Worm (Caenorhabditis elegans) whole organism, young adult: Measurements from ENCODE around the gene ptpn-22.

Experiments
- B0035.1 ChIP-seq: sonication (generic microtip); optimal IDR thresholded peaks from 2 replicates; lab custom pipeline; 2016; ENCODE audit warnings: missing genetic modification characterization, mild to moderate bottlenecking, missing compliant biosample characterization, missing genotype, missing genetic modification reagents
- B0261.1 ChIP-seq: sonication (generic microtip); optimal IDR thresholded peaks from 2 replicates; lab custom pipeline; 2016; ENCODE audit warnings: mild to moderate bottlenecking, missing genetic modification characterization, moderate library complexity, missing compliant biosample characterization
- B0336.3 ChIP-seq: fragments of 200-800 bp; sonication (Bioruptor generic); IDR thresholded peaks from 2 replicates; pipeline ENCODE4 v1.3.6; 2022; ENCODE audit warnings: missing genetic modification characterization, missing compliant biosample characterization
- F22D6.2 ChIP-seq: sonication (generic microtip); optimal IDR thresholded peaks from 2 replicates; lab custom pipeline; 2016; ENCODE audit warnings: mild to moderate bottlenecking, missing genetic modification characterization, missing compliant biosample characterization
- F23B12.7 ChIP-seq: sonication (generic microtip); optimal IDR thresholded peaks from 2 replicates; lab custom pipeline; 2017; ENCODE audit warnings: missing genetic modification characterization, mild to moderate bottlenecking, missing compliant biosample characterization, antibody characterized with exemption, moderate library complexity; ENCODE audit not compliant: insufficient read depth
- F33H1.4 ChIP-seq: fragments of 200-800 bp; sonication (Bioruptor generic); IDR thresholded peaks from 2 replicates; pipeline ENCODE4 v1.3.6; 2022; ENCODE audit warnings: missing genetic modification reagents, missing genetic modification characterization, missing compliant biosample characterization
- F49E8.2 ChIP-seq: sonication (generic microtip); optimal IDR thresholded peaks from 3 replicates; lab custom pipeline; 2017; ENCODE audit warnings: missing genetic modification characterization, mild to moderate bottlenecking, missing compliant biosample characterization, antibody characterized with exemption, moderate library complexity; ENCODE audit not compliant: insufficient read depth
- F57C9.4 ChIP-seq: sonication (generic microtip); optimal IDR thresholded peaks from 2 replicates; lab custom pipeline; 2017; ENCODE audit warnings: mild to moderate bottlenecking, missing genetic modification characterization, missing compliant biosample characterization
- T07F8.4 ChIP-seq: sonication (generic microtip); optimal IDR thresholded peaks from 2 replicates; lab custom pipeline; 2016; ENCODE audit warnings: mild to moderate bottlenecking, missing genetic modification characterization, moderate library complexity, missing compliant biosample characterization
- T26A5.8 ChIP-seq: sonication (generic microtip); optimal IDR thresholded peaks from 2 replicates; lab custom pipeline; 2016; ENCODE audit warnings: missing genetic modification characterization, missing compliant biosample characterization
- Y53G8AR.9 ChIP-seq: fragments of 200-800 bp; sonication (Bioruptor generic); conservative IDR thresholded peaks from 2 replicates; pipeline ENCODE4 v1.3.6; 2022; ENCODE audit warnings: missing genetic modification reagents, missing genetic modification characterization, missing compliant biosample characterization
- Y95B8A.8 ChIP-seq: fragments of 200-800 bp; sonication (Bioruptor generic); IDR thresholded peaks from 2 replicates; pipeline ENCODE4 v1.3.6; 2022; ENCODE audit warnings: missing genetic modification reagents, missing genetic modification characterization, missing compliant biosample characterization
- athp-1 ChIP-seq: sonication (generic microtip); optimal IDR thresholded peaks from 2 replicates; lab custom pipeline; 2017; ENCODE audit warnings: mild to moderate bottlenecking, missing genetic modification characterization, missing compliant biosample characterization
- attf-3 ChIP-seq: fragments of 200-800 bp; sonication (Bioruptor generic); conservative IDR thresholded peaks from 2 replicates; pipeline ENCODE4 v1.3.6; 2022; ENCODE audit warnings: missing genetic modification reagents, missing genetic modification characterization, missing compliant biosample characterization
- attf-5 ChIP-seq: fragments of 200-800 bp; sonication (Bioruptor generic); optimal IDR thresholded peaks from 2 replicates; lab custom pipeline; 2018; ENCODE audit warnings: mild to moderate bottlenecking, missing genetic modification characterization, missing compliant biosample characterization
- cebp-2 ChIP-seq: fragments of 200-800 bp; sonication (Bioruptor generic); IDR thresholded peaks from 2 replicates; pipeline ENCODE4 v1.3.6; 2022; ENCODE audit warnings: missing genetic modification characterization, missing compliant biosample characterization
- ceh-27 ChIP-seq: fragments of 200-800 bp; sonication (Bioruptor generic); optimal IDR thresholded peaks from 2 replicates; lab custom pipeline; 2018; ENCODE audit warnings: mild to moderate bottlenecking, missing genetic modification characterization, moderate library complexity, missing compliant biosample characterization
- ceh-40 ChIP-seq: fragments of 200-800 bp; sonication (Bioruptor generic); IDR thresholded peaks from 2 replicates; pipeline ENCODE4 v1.3.6; 2022; ENCODE audit warnings: missing genetic modification characterization, missing compliant biosample characterization
- die-1 ChIP-seq: sonication (generic microtip); optimal IDR thresholded peaks from 2 replicates; lab custom pipeline; 2016; ENCODE audit warnings: missing genotype, mild to moderate bottlenecking, missing genetic modification characterization, missing compliant biosample characterization
- dox-1 ChIP-seq: fragments of 200-800 bp; sonication (Bioruptor generic); IDR thresholded peaks from 2 replicates; pipeline ENCODE4 v1.3.6; 2022; ENCODE audit warnings: missing genetic modification reagents, missing genetic modification characterization, missing compliant biosample characterization
- efl-1 ChIP-seq: fragments of 150-350 bp; optimal IDR thresholded peaks from 2 replicates; lab custom pipeline; 2014; ENCODE audit warnings: missing biosample characterization, missing genetic modification reagents, missing genetic modification characterization
- egrh-3 ChIP-seq: fragments of 200-800 bp; sonication (Bioruptor generic); IDR thresholded peaks from 2 replicates; pipeline ENCODE4 v1.3.6; 2022; ENCODE audit warnings: missing genetic modification reagents, missing genetic modification characterization, missing compliant biosample characterization
- ekl-4 ChIP-seq: fragments of 200-800 bp; sonication (Bioruptor generic); IDR thresholded peaks from 2 replicates; pipeline ENCODE4 v1.3.6; 2022; ENCODE audit warnings: missing genetic modification reagents, missing genetic modification characterization, missing compliant biosample characterization
- let-526 ChIP-seq: fragments of 200-800 bp; sonication (Bioruptor generic); IDR thresholded peaks from 2 replicates; pipeline ENCODE4 v1.3.6; 2022; ENCODE audit warnings: missing genetic modification reagents, missing genetic modification characterization, missing compliant biosample characterization
- lin-54 ChIP-seq: fragments of 200-800 bp; sonication (Bioruptor generic); optimal IDR thresholded peaks from 2 replicates; lab custom pipeline; 2018; ENCODE audit warnings: mild to moderate bottlenecking, missing genetic modification characterization, missing compliant biosample characterization
- lsl-1 ChIP-seq: fragments of 200-800 bp; sonication (Bioruptor generic); optimal IDR thresholded peaks from 2 replicates; lab custom pipeline; 2018; ENCODE audit warnings: mild to moderate bottlenecking, missing genetic modification characterization, moderate library complexity, missing compliant biosample characterization
- madf-10 ChIP-seq: sonication (generic microtip); optimal IDR thresholded peaks from 2 replicates; lab custom pipeline; 2016; ENCODE audit warnings: mild to moderate bottlenecking, missing genetic modification characterization, missing compliant biosample characterization
- madf-3 ChIP-seq: fragments of 200-800 bp; sonication (Bioruptor generic); IDR thresholded peaks from 2 replicates; pipeline ENCODE4 v1.3.6; 2022; ENCODE audit warnings: missing genetic modification reagents, missing genetic modification characterization, missing compliant biosample characterization
- madf-8 ChIP-seq: fragments of 200-800 bp; sonication (Bioruptor generic); conservative IDR thresholded peaks from 2 replicates; pipeline ENCODE4 v1.3.6; 2022; ENCODE audit warnings: missing genetic modification reagents, missing genetic modification characterization, missing compliant biosample characterization
- nfya-2 ChIP-seq: fragments of 200-800 bp; sonication (Bioruptor generic); IDR thresholded peaks from 2 replicates; pipeline ENCODE4 v1.3.6; 2022; ENCODE audit warnings: missing genetic modification reagents, missing genetic modification characterization, missing compliant biosample characterization
- nfyb-1 ChIP-seq: fragments of 200-800 bp; sonication (Bioruptor generic); IDR thresholded peaks from 2 replicates; pipeline ENCODE4 v1.3.6; 2022; ENCODE audit warnings: missing genetic modification reagents, missing genetic modification characterization, missing compliant biosample characterization
- nhr-27 ChIP-seq: fragments of 200-800 bp; sonication (Bioruptor generic); optimal IDR thresholded peaks from 2 replicates; lab custom pipeline; 2018; ENCODE audit warnings: mild to moderate bottlenecking, missing genetic modification characterization, moderate library complexity, missing compliant biosample characterization
- nhr-80 ChIP-seq: sonication (generic microtip); optimal IDR thresholded peaks from 2 replicates; lab custom pipeline; 2016; ENCODE audit warnings: missing genetic modification characterization, missing compliant biosample characterization
- nhr-90 ChIP-seq: sonication (generic microtip); optimal IDR thresholded peaks from 2 replicates; lab custom pipeline; 2016; ENCODE audit warnings: missing genotype, mild to moderate bottlenecking, missing genetic modification characterization, missing compliant biosample characterization
- pbrm-1 ChIP-seq: fragments of 200-800 bp; sonication (Bioruptor generic); IDR thresholded peaks from 2 replicates; pipeline ENCODE4 v1.3.6; 2022; ENCODE audit warnings: missing genetic modification reagents, missing genetic modification characterization, missing compliant biosample characterization
- sea-2 ChIP-seq: fragments of 200-800 bp; sonication (Bioruptor generic); IDR thresholded peaks from 2 replicates; pipeline ENCODE4 v1.3.6; 2022; ENCODE audit warnings: missing genetic modification characterization, missing compliant biosample characterization
- snpc-3.4 ChIP-seq: sonication (generic microtip); optimal IDR thresholded peaks from 2 replicates; lab custom pipeline; 2017; ENCODE audit warnings: missing genetic modification characterization, mild to moderate bottlenecking, missing compliant biosample characterization, antibody characterized with exemption, moderate library complexity, missing genotype, missing genetic modification reagents
- snpc-4 ChIP-seq, 5 experiments: fragments of 150-350 bp in 1 of 5; sonication (generic microtip) in 4 of 5; optimal IDR thresholded peaks; 2 replicates each; lab custom pipeline; 2014 to 2018; ENCODE audit warnings: missing genetic modification characterization in 5 of 5, missing biosample characterization in 3 of 5, antibody characterized with exemption in 2 of 5, mild to moderate bottlenecking in 2 of 5, missing compliant biosample characterization in 2 of 5, missing genotype in 2 of 5, moderate library complexity in 2 of 5, missing genetic modification reagents in 1 of 5
- somi-1 ChIP-seq: fragments of 200-800 bp; sonication (Bioruptor generic); optimal IDR thresholded peaks from 2 replicates; lab custom pipeline; 2018; ENCODE audit warnings: mild to moderate bottlenecking, missing genetic modification characterization, missing compliant biosample characterization
- tbp1 ChIP-seq: fragments of 200-800 bp; sonication (Bioruptor generic); optimal IDR thresholded peaks from 2 replicates; lab custom pipeline; 2018; ENCODE audit warnings: mild to moderate bottlenecking, missing genetic modification characterization, missing compliant biosample characterization
- tlf-1 ChIP-seq: fragments of 200-800 bp; sonication (Bioruptor generic); optimal IDR thresholded peaks from 2 replicates; lab custom pipeline; 2018; ENCODE audit warnings: mild to moderate bottlenecking, missing genetic modification characterization, missing compliant biosample characterization
- unc-130 ChIP-seq: sonication (generic microtip); optimal IDR thresholded peaks from 2 replicates; lab custom pipeline; 2016; ENCODE audit warnings: missing genetic modification reagents, missing genetic modification characterization, missing compliant biosample characterization
- xnd-1 ChIP-seq: sonication (generic microtip); optimal IDR thresholded peaks from 2 replicates; lab custom pipeline; 2016; ENCODE audit warnings: missing genotype, missing genetic modification reagents, missing genetic modification characterization, missing compliant biosample characterization
- zfh-2 ChIP-seq: fragments of 200-800 bp; sonication (Bioruptor generic); conservative IDR thresholded peaks from 2 replicates; pipeline ENCODE4 v1.3.6; 2022; ENCODE audit warnings: missing genetic modification reagents, missing genetic modification characterization, missing compliant biosample characterization
- zim-3 ChIP-seq: sonication (generic microtip); optimal IDR thresholded peaks from 2 replicates; lab custom pipeline; 2017; ENCODE audit warnings: mild to moderate bottlenecking, missing genetic modification characterization, moderate library complexity, missing compliant biosample characterization
- ztf-26 ChIP-seq: sonication (generic microtip); optimal IDR thresholded peaks from 2 replicates; lab custom pipeline; 2017; ENCODE audit warnings: missing genetic modification characterization, missing compliant biosample characterization
- ztf-6 ChIP-seq: fragments of 200-800 bp; sonication (Bioruptor generic); IDR thresholded peaks from 2 replicates; pipeline ENCODE4 v1.3.6; 2022; ENCODE audit warnings: missing genetic modification reagents, missing genetic modification characterization, missing compliant biosample characterization

Gene ptpn-22

DNA sequence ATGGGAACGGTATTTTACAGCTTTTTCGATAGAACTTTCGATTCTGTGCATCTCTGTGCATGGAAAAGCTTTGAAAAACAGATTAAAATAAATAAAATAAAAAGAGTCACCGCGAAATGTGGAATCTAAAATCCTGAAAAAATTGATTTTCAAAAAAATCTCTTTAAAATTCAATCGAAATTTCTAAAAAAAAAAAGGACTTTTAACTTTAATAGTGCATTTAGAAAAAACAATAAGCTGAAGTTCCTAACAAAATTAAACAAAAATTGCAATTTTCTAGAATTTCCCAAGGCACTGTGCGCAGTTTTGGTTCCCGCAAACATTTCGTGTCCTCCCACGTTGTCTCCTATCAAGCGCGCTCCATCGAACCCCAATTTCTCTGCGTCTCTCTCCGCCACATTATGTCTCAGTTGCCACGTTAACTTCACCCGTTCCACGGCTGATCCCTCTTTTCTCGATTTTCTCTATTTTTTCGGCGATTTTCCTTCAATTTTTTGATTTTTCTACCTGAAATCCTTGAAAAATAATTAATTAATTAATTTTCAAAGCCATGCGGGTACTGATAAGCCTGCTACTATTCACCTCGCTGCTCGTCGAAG, 5.5 kb upstream of the ptpn-22 start, which contains the start of the genes Y41D4A.6 and Y41D4A.4:
Gene Y41D4A.6 (minus strand): TSS at position 51 of the 599 bp plus-strand sequence.
Gene Y41D4A.4 (plus strand): TSS at position 549 of the 599 bp plus-strand sequence.
- TF ChIP-seq B0336.3 (GFP tag; lab: Robert Waterston, UW) (peak; percentile 51; the same call in 1 of the 2 replicates), F57C9.4 (tag; lab: Kevin White, UChicago) (no peak), F22D6.2 (no peak), unc-130 (peak; percentile 94), nfyb-1 (GFP tag; lab: Robert Waterston, UW) (0 out of 2 replicates have a peak, but pooled peaks have one; percentile 51), cebp-2 (no peak), F33H1.4 (GFP tag; lab: Robert Waterston, UW) (peak; percentile 68), egrh-3 (GFP tag; lab: Robert Waterston, UW) (peak; percentile 76), sea-2 (GFP tag; lab: Robert Waterston, UW) (no peak), F23B12.7 (tag; lab: Kevin White, UChicago) (peak; percentile 64), snpc-4 (GFP tag; optimal IDR thresholded peaks at IDR 0.05; lab: Kevin White, UChicago) (no peak), snpc-4 (tag; optimal IDR thresholded peaks at IDR 0.05; lab: Kevin White, UChicago) (peak; percentile 22 to 66 (median 58)), ceh-27 (GFP tag; lab: Kevin White, UChicago) (peak; percentile 81), ztf-26 (no peak), xnd-1 (tag; lab: Kevin White, UChicago) (no peak), Y53G8AR.9 (GFP tag; lab: Robert Waterston, UW) (0 out of 2 replicates have a peak, but pooled peaks have one; percentile 17), attf-3 (GFP tag; lab: Robert Waterston, UW) (peak; percentile 76), somi-1 (GFP tag; lab: Kevin White, UChicago) (peak; percentile 31), ekl-4 (0 out of 2 replicates have a peak, but pooled peaks have one; percentile 48), efl-1 (GFP tag; lab: Kevin White, UChicago) (peak; percentile 5), ceh-40 (GFP tag; lab: Robert Waterston, UW) (no peak), nfya-2 (GFP tag; lab: Robert Waterston, UW) (no peak), ztf-6 (GFP tag; lab: Robert Waterston, UW) (peak; percentile 64; the same call in 1 of the 2 replicates), dox-1 (peak; percentile 94), die-1 (tag; lab: Kevin White, UChicago) (peak; percentile 12), B0035.1 (tag; lab: Kevin White, UChicago) (peak; percentile 38), zfh-2 (no peak; the same call in 1 of the 2 replicates), nhr-80 (tag; lab: Kevin White, UChicago) (peak; percentile 65), tbp1 (GFP tag; lab: Kevin White, UChicago) (peak; percentile 60), madf-3 (GFP tag; lab: Robert Waterston, UW) (peak; percentile 72; the same call in 1 of the 2 replicates), madf-10 (tag; lab: Kevin White, UChicago) (peak; percentile 87), snpc-3.4 (tag; lab: Kevin White, UChicago) (peak; percentile 67), lin-54 (GFP tag; lab: Kevin White, UChicago) (peak; percentile 79), athp-1 (tag; lab: Kevin White, UChicago) (peak; percentile 73), T07F8.4 (tag; lab: Kevin White, UChicago) (peak; percentile 57), B0261.1 (tag; lab: Kevin White, UChicago) (peak; percentile 3), attf-5 (GFP tag; lab: Kevin White, UChicago) (peak; percentile 91), Y95B8A.8 (0 out of 2 replicates have a peak, but pooled peaks have one; percentile 61), zim-3 (tag; lab: Kevin White, UChicago) (peak; percentile 32), F49E8.2 (tag; lab: Kevin White, UChicago) (peak; percentile 87), tlf-1 (peak; percentile 37), nhr-90 (peak; percentile 3), pbrm-1 (GFP tag; lab: Robert Waterston, UW) (peak; percentile 77), nhr-27 (tag; lab: Kevin White, UChicago) (no peak), let-526 (GFP tag; lab: Robert Waterston, UW) (peak; percentile 82), T26A5.8 (no peak), lsl-1 (GFP tag; lab: Kevin White, UChicago) (peak; percentile 70), madf-8 (no peak)
